Worm (Caenorhabditis elegans) whole organism, young adult: Measurements from ENCODE around the gene T10C6.7.

Experiments used
- bed-2 ChIP-seq: fragments of 200-800 bp; sonication (Bioruptor generic); IDR thresholded peaks from 2 replicates; pipeline ENCODE4 v1.3.6; 2022; ENCODE audit warnings: missing genetic modification reagents, missing genetic modification characterization, missing compliant biosample characterization
- hlh-26 ChIP-seq: fragments of 200-800 bp; sonication (Bioruptor generic); conservative IDR thresholded peaks from 2 replicates; pipeline ENCODE4 v1.3.6; 2022; ENCODE audit warnings: missing genetic modification reagents, missing genetic modification characterization, missing compliant biosample characterization
- nhr-90 ChIP-seq: sonication (generic microtip); optimal IDR thresholded peaks from 2 replicates; lab custom pipeline; 2016; ENCODE audit warnings: missing genotype, mild to moderate bottlenecking, missing genetic modification characterization, missing compliant biosample characterization

- no peak for TF ChIP-seq nhr-90 (tag; lab: Kevin White, UChicago)
- TF ChIP-seq bed-2 (GFP tag; lab: Robert Waterston, UW) = no peak
- TF ChIP-seq hlh-26 (GFP tag; lab: Robert Waterston, UW) = no peak
These were observed 24.0 kb downstream of the T10C6.7 start, which contains the start of gene str-231 for ce11 chrV:16007505-16007904.
